Worm (Caenorhabditis elegans) whole organism, L4 larva: Measurements from ENCODE around the gene C49C3.10.
A peak's percentile ranks its signal among the peaks of the same experiment; 100 is the strongest.

Experiments used
- ZK546.5 ChIP-seq, 2 experiments: sonication (generic microtip); optimal IDR thresholded peaks; 2 replicates each; lab custom pipeline; 2017; ENCODE audit warnings: missing biosample characterization in 2 of 2, missing genetic modification characterization in 2 of 2
- lsy-2 ChIP-seq, 2 experiments: fragments of 150-350 bp in 1 of 2; sonication (generic microtip) in 1 of 2; optimal IDR thresholded peaks; 2 replicates each; lab custom pipeline; 2014 to 2017; ENCODE audit warnings: missing biosample characterization in 2 of 2, missing genetic modification characterization in 2 of 2
- nhr-28 ChIP-seq: fragments of 150-350 bp; optimal IDR thresholded peaks from 2 replicates; lab custom pipeline; 2014; ENCODE audit warnings: missing biosample characterization, missing genetic modification characterization
- skn-1 ChIP-seq: fragments of 150-350 bp; optimal IDR thresholded peaks from 2 replicates; lab custom pipeline; 2014; ENCODE audit warnings: missing biosample characterization, missing genetic modification characterization
- ztf-11 ChIP-seq: fragments of 150-350 bp; optimal IDR thresholded peaks from 2 replicates; lab custom pipeline; 2014; ENCODE audit warnings: missing biosample characterization, missing genetic modification characterization

DNA sequence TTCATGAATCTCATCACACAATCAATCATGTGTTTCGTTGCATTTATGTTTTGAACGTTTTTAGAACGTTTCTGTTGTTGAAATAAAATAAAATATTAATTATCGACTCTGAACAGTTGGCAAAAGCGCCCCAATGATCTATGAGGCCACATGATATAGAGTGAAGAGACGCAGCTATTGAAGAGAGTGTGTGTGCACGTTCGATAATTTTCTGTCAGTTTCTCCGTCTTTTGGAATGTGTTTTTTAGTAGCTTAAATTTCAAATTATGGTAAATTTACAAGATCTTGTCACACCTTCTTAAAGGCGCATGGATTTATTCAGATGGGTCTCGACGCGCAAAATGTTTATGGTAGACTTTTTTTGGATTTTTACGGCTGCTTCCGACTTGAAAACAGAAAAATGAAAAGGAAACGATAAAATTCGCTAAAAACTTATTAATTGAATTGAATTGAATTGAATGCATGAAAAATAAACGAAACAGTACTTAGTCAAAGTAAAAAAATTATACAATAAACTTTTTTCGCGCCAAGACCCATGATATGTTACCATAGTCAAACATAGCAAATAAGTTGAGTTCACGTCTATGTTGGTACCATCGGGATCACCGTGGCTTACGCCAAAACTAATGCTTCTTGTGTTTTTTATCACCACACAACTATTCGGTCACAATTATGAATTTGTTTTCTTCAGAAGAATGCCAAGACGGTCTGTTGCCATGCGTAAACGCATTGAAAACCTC, 5.1 kb downstream of the C49C3.10 start, which contains the start of gene C49C3.15:
- peak; percentile 21 for TF ChIP-seq nhr-28 (tag; lab: Kevin White, UChicago)
- TF ChIP-seq lsy-2 (tag; optimal IDR thresholded peaks at IDR 0.05; lab: Kevin White, UChicago), result peak in 1 of 2 experiments; percentile 54
- TF ChIP-seq ztf-11 (tag; lab: Kevin White, UChicago), result no peak
- TF ChIP-seq skn-1, result no peak
- no peak for TF ChIP-seq ZK546.5 (tag; optimal IDR thresholded peaks at IDR 0.05; lab: Kevin White, UChicago)
